Worm (Caenorhabditis elegans) whole organism, L2 larva: ENCODE measurements around the gene mrps-12.
A peak's percentile ranks its signal among the peaks of the same experiment; 100 is the strongest.

Experiments used
- C34F6.9 ChIP-seq: fragments of 150-350 bp; optimal IDR thresholded peaks from 2 replicates; lab custom pipeline; 2014; ENCODE audit warnings: missing biosample characterization, missing genetic modification characterization
- F13H6.1 ChIP-seq: sonication (generic microtip); optimal IDR thresholded peaks from 2 replicates; lab custom pipeline; 2016; ENCODE audit warnings: missing genetic modification characterization, missing compliant biosample characterization
- Y55F3AM.14 ChIP-seq: fragments of 200-800 bp; sonication (Bioruptor generic); optimal IDR thresholded peaks from 2 replicates; lab custom pipeline; 2018; ENCODE audit warnings: mild to moderate bottlenecking, missing genetic modification characterization, missing compliant biosample characterization
- ZK546.5 ChIP-seq: sonication (generic microtip); optimal IDR thresholded peaks from 2 replicates; lab custom pipeline; 2017; ENCODE audit warnings: missing biosample characterization, missing genetic modification characterization
- alr-1 ChIP-seq: fragments of 150-350 bp; optimal IDR thresholded peaks from 2 replicates; lab custom pipeline; 2014; ENCODE audit warnings: missing biosample characterization, missing genetic modification characterization
- aly-2 ChIP-seq: fragments of 150-350 bp; optimal IDR thresholded peaks from 2 replicates; lab custom pipeline; 2014; ENCODE audit warnings: missing biosample characterization, missing genetic modification characterization
- ama-1 ChIP-seq: fragments of 150-350 bp; optimal IDR thresholded peaks from 2 replicates; lab custom pipeline; 2018; ENCODE audit warnings: inconsistent platforms
- ceh-16 ChIP-seq: fragments of 150-350 bp; optimal IDR thresholded peaks from 2 replicates; lab custom pipeline; 2014; ENCODE audit warnings: missing biosample characterization, missing genetic modification characterization
- crh-2 ChIP-seq: sonication (generic microtip); optimal IDR thresholded peaks from 2 replicates; lab custom pipeline; 2017; ENCODE audit warnings: missing biosample characterization, missing genetic modification characterization
- egl-27 ChIP-seq: sonication (generic microtip); optimal IDR thresholded peaks from 3 replicates; lab custom pipeline; 2017; ENCODE audit warnings: missing biosample characterization, missing genetic modification reagents, missing genetic modification characterization
- elt-1 ChIP-seq: fragments of 150-350 bp; optimal IDR thresholded peaks from 2 replicates; lab custom pipeline; 2014; ENCODE audit warnings: missing biosample characterization, missing genetic modification characterization
- elt-3 ChIP-seq: sonication (generic microtip); optimal IDR thresholded peaks from 2 replicates; lab custom pipeline; 2017; ENCODE audit warnings: missing biosample characterization, missing genetic modification characterization
- gmeb-1 ChIP-seq: fragments of 150-350 bp; optimal IDR thresholded peaks from 2 replicates; lab custom pipeline; 2014; ENCODE audit warnings: missing biosample characterization, missing genetic modification characterization
- mab-5 ChIP-seq: fragments of 150-350 bp; optimal IDR thresholded peaks from 2 replicates; lab custom pipeline; 2014; ENCODE audit warnings: missing biosample characterization, missing genetic modification characterization
- mdl-1 ChIP-seq, 2 experiments: fragments of 150-350 bp in 1 of 2; sonication (generic microtip) in 1 of 2; optimal IDR thresholded peaks; 2 replicates each; lab custom pipeline; 2017; ENCODE audit warnings: missing biosample characterization in 2 of 2, missing genetic modification characterization in 2 of 2
- nhr-11 ChIP-seq: fragments of 150-350 bp; optimal IDR thresholded peaks from 2 replicates; lab custom pipeline; 2014; ENCODE audit warnings: missing biosample characterization, missing genetic modification characterization
- nhr-12 ChIP-seq: fragments of 150-350 bp; optimal IDR thresholded peaks from 2 replicates; lab custom pipeline; 2014; ENCODE audit warnings: missing biosample characterization, missing genetic modification characterization
- nhr-129 ChIP-seq: fragments of 150-350 bp; optimal IDR thresholded peaks from 2 replicates; lab custom pipeline; 2014; ENCODE audit warnings: missing biosample characterization, missing genetic modification characterization
- nhr-23 ChIP-seq: fragments of 150-350 bp; optimal IDR thresholded peaks from 2 replicates; lab custom pipeline; 2014; ENCODE audit warnings: missing biosample characterization, missing genetic modification reagents, missing genetic modification characterization
- nhr-237 ChIP-seq: fragments of 150-350 bp; optimal IDR thresholded peaks from 2 replicates; lab custom pipeline; 2014; ENCODE audit warnings: missing biosample characterization, missing genetic modification characterization
- nhr-77 ChIP-seq: fragments of 150-350 bp; optimal IDR thresholded peaks from 2 replicates; lab custom pipeline; 2014; ENCODE audit warnings: missing biosample characterization, missing genetic modification characterization
- peb-1 ChIP-seq: fragments of 150-350 bp; optimal IDR thresholded peaks from 2 replicates; lab custom pipeline; 2014; ENCODE audit warnings: missing biosample characterization, missing genetic modification characterization
- sem-4 ChIP-seq: fragments of 150-350 bp; optimal IDR thresholded peaks from 2 replicates; lab custom pipeline; 2014; ENCODE audit warnings: missing biosample characterization, missing genetic modification reagents, missing genetic modification characterization
- skn-1 ChIP-seq: sonication (generic microtip); optimal IDR thresholded peaks from 2 replicates; lab custom pipeline; 2017; ENCODE audit warnings: missing biosample characterization, missing genetic modification characterization
- sma-3 ChIP-seq: sonication (generic microtip); optimal IDR thresholded peaks from 2 replicates; lab custom pipeline; 2016; ENCODE audit warnings: missing genetic modification reagents, missing genetic modification characterization, missing compliant biosample characterization
- sma-9 ChIP-seq, 2 experiments: fragments of 150-350 bp in 1 of 2; sonication (generic microtip) in 1 of 2; optimal IDR thresholded peaks; 2 replicates each; lab custom pipeline; 2014 to 2016; ENCODE audit warnings: missing genetic modification characterization in 2 of 2, mild to moderate bottlenecking in 1 of 2, missing biosample characterization in 1 of 2, missing compliant biosample characterization in 1 of 2, missing genetic modification reagents in 1 of 2, moderate library complexity in 1 of 2
- snpc-4 ChIP-seq: fragments of 150-350 bp; optimal IDR thresholded peaks from 2 replicates; lab custom pipeline; 2014; ENCODE audit warnings: missing biosample characterization, missing genetic modification characterization
- unc-39 ChIP-seq: fragments of 150-350 bp; optimal IDR thresholded peaks from 2 replicates; lab custom pipeline; 2014; ENCODE audit warnings: missing biosample characterization, missing genetic modification characterization
- unc-55 ChIP-seq: fragments of 150-350 bp; sonication (generic microtip); optimal IDR thresholded peaks from 3 replicates; lab custom pipeline; 2014; ENCODE audit warnings: missing biosample characterization, missing genetic modification reagents, missing genetic modification characterization
- unc-62 ChIP-seq: fragments of 150-350 bp; optimal IDR thresholded peaks from 2 replicates; lab custom pipeline; 2014; ENCODE audit warnings: missing biosample characterization, missing genetic modification reagents, missing genetic modification characterization
- ztf-1 ChIP-seq: fragments of 200-800 bp; sonication (Bioruptor generic); conservative IDR thresholded peaks from 2 replicates; pipeline ENCODE4 v1.3.6; 2022; ENCODE audit warnings: missing genetic modification characterization, missing compliant biosample characterization
- ztf-11 ChIP-seq: sonication (generic microtip); optimal IDR thresholded peaks from 2 replicates; lab custom pipeline; 2017; ENCODE audit warnings: missing biosample characterization, missing genetic modification characterization
- ztf-4 ChIP-seq: fragments of 150-350 bp; optimal IDR thresholded peaks from 2 replicates; lab custom pipeline; 2014; ENCODE audit warnings: missing biosample characterization, missing genetic modification characterization

The mrps-12 gene

DNA sequence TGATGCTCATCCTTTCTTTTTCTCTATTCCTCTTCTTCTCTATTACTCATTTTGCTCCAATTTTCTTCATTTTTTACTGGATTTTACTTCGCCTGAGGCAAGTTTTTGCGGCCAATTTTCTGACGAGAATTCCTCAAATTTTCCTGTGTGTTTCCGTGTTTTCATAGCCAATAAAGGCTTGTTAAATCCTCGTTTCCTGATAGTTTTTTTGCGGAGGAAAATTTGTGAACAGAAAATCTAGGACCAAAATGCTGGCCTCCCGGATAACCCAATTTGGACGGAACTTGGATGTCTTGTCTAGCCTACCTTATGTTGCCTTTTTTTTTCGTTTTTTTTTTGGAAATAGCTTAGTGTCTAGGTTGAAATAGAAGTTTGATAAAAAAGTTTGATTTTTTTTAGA is 24.2 kb upstream of the mrps-12 start:
- TF ChIP-seq mdl-1 (tag; optimal IDR thresholded peaks at IDR 0.05; lab: Kevin White, UChicago) (no peak), ztf-1 (GFP tag; lab: Robert Waterston, UW) (no peak), egl-27 (tag; lab: Kevin White, UChicago) (no peak), nhr-237 (no peak), crh-2 (no peak), nhr-77 (tag; lab: Kevin White, UChicago) (no peak), alr-1 (tag; lab: Kevin White, UChicago) (no peak), ceh-16 (tag; lab: Kevin White, UChicago) (no peak), Y55F3AM.14 (GFP tag; lab: Kevin White, UChicago) (no peak), unc-39 (tag; lab: Kevin White, UChicago) (no peak), nhr-11 (tag; lab: Kevin White, UChicago) (no peak), aly-2 (tag; lab: Kevin White, UChicago) (no peak), C34F6.9 (tag; lab: Kevin White, UChicago) (no peak), sma-9 (GFP tag; optimal IDR thresholded peaks at IDR 0.05; lab: Kevin White, UChicago) (no peak), sma-9 (tag; optimal IDR thresholded peaks at IDR 0.05; lab: Kevin White, UChicago) (no peak), elt-3 (tag; lab: Kevin White, UChicago) (no peak), sem-4 (tag; lab: Kevin White, UChicago) (no peak), gmeb-1 (tag; lab: Kevin White, UChicago) (no peak), peb-1 (tag; lab: Kevin White, UChicago) (no peak)

DNA sequence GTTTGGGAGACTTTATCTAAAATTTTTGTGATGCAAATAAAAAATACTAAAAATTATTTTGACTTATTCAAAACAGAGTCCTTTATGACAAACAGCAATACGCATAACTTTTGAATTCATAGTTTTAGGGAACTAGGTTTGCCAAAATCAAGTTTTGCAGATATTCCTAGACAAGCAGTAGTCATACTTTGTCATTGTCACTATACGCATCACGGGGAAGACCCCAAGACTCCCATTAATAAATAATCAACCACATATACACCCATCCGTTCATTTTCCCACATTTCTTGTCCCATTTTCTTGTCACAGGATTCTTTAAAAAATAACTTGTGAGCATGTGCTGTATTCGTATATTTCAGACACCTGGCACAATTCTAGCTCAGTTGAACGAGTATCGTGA is 23.5 kb upstream of the mrps-12 start, which contains the start of gene Y44A6D.7:
Y44A6D.7 (plus strand) TSS at position 301 of the 400 bp plus-strand sequence.
- TF ChIP-seq elt-3 (tag; lab: Kevin White, UChicago) (no peak), unc-55 (GFP tag; lab: Kevin White, UChicago) (peak; percentile 39)

DNA sequence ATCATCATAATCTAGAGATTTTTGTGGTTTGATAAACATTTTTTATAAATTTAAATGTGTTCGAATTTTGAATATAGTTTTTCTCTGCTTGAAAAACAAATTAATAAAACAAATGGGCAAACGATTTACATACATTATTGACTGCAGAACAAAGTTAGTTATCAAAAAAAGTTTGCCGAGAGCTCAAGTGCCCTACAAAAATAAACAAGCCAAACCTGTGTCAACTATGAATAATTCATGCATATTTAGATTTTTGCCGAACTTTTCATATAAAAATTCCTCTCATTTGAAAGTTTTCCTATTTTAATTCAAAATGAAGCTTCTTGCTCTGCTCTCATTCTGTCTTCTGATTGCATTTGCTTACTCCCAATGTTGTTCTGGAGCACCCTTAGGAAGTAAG is 22.0 kb upstream of the mrps-12 start, which contains the start of gene sshk-1:
sshk-1 (plus strand) TSS at position 301 of the 400 bp plus-strand sequence.
- TF ChIP-seq C34F6.9 (tag; lab: Kevin White, UChicago) (no peak), nhr-12 (tag; lab: Kevin White, UChicago) (no peak), peb-1 (tag; lab: Kevin White, UChicago) (no peak), egl-27 (tag; lab: Kevin White, UChicago) (no peak), ceh-16 (tag; lab: Kevin White, UChicago) (no peak), mab-5 (tag; lab: Kevin White, UChicago) (no peak), F13H6.1 (tag; lab: Kevin White, UChicago) (no peak), alr-1 (tag; lab: Kevin White, UChicago) (no peak), skn-1 (no peak), ztf-4 (tag; lab: Kevin White, UChicago) (no peak), snpc-4 (tag; lab: Kevin White, UChicago) (no peak), unc-62 (GFP tag; lab: Kevin White, UChicago) (no peak), aly-2 (tag; lab: Kevin White, UChicago) (no peak)
- TF ChIP-seq, all 48 proteins: peak for 0

DNA sequence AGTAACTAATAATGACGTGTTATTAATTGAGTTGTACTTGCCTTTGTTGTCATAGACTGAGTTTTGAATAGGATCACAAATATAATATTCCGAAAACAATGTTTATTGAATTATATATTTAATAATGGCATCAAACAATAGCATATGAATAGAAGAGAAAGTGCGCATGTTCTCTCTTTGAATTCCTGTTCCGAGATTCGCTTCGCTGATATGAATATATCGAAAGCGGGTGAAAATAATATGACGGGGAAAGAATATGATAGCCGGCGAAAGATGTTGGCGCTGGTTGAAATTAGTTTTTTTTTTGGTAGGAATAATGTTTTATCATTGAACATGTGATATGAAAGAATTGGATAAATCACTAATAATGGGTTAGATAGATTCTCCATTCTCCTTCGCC is 17.8 kb upstream of the mrps-12 start, which contains the start of gene T03D8.6:
T03D8.6 (minus strand) TSS at position 298 of the 400 bp plus-strand sequence.
- TF ChIP-seq sma-9 (GFP tag; optimal IDR thresholded peaks at IDR 0.05; lab: Kevin White, UChicago) (no peak), sma-9 (tag; optimal IDR thresholded peaks at IDR 0.05; lab: Kevin White, UChicago) (no peak), nhr-11 (tag; lab: Kevin White, UChicago) (no peak), ztf-4 (tag; lab: Kevin White, UChicago) (no peak), Y55F3AM.14 (GFP tag; lab: Kevin White, UChicago) (no peak), alr-1 (tag; lab: Kevin White, UChicago) (no peak), nhr-12 (tag; lab: Kevin White, UChicago) (no peak), gmeb-1 (tag; lab: Kevin White, UChicago) (no peak), C34F6.9 (tag; lab: Kevin White, UChicago) (no peak), elt-1 (tag; lab: Kevin White, UChicago) (no peak), ZK546.5 (no peak), ceh-16 (tag; lab: Kevin White, UChicago) (no peak), aly-2 (tag; lab: Kevin White, UChicago) (no peak), nhr-23 (tag; lab: Kevin White, UChicago) (no peak)
- TF ChIP-seq, all 48 proteins: peak for 0

DNA sequence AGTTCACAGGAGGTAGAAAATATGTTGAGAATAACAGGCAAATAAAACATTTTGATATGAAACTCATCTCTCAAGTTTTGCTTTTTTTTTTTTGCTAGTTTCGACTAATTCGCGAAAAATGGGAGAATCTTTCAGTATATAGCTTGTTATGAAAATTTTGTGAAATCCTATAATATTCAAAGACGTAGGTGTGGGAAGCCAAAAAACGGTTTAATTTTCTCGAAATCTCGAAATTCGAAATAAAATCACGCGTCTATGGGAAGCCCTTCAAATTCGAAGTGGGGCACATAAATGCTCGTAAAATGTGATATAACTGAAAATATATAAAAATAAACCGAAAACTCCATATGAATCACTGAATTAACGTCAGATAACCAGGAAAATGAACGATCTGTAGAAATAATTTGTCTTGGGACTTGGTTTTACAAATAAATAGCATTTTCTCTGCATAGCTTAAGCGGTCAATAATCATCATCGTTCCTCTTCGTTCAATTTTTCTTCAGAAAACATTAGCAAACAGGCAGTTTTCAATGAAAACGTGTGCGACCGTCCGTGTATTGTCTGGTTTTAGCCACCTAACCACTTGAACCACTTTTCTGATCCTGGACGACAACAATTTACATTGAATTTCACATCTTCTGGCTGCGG is 12.8 kb upstream of the mrps-12 start, which contains the start of the genes gcy-22 and grl-14:
gcy-22 (minus strand) TSS at position 101 of the 648 bp plus-strand sequence.
grl-14 (plus strand) TSS at position 598 of the 648 bp plus-strand sequence.
- no peak for TF ChIP-seq unc-62 (GFP tag; lab: Kevin White, UChicago)
- TF ChIP-seq nhr-12 (tag; lab: Kevin White, UChicago) = no peak
- no peak for TF ChIP-seq ceh-16 (tag; lab: Kevin White, UChicago)
- no peak for TF ChIP-seq sma-3 (GFP tag; lab: Kevin White, UChicago)
- TF ChIP-seq nhr-129 (tag; lab: Kevin White, UChicago) = no peak
- TF ChIP-seq ama-1 (lab: Kevin White, UChicago) = no peak
- no peak for TF ChIP-seq ztf-11 (tag; lab: Kevin White, UChicago)
- TF ChIP-seq unc-55 (GFP tag; lab: Kevin White, UChicago) = no peak
- TF ChIP-seq, all 48 proteins: peak for 0
